Fruit fly (Drosophila melanogaster) whole organism, embryonic: ENCODE measurements around the gene CG16789.

Experiments
- CG12104 ChIP-seq: fragments of 200-800 bp; sonication (Bioruptor generic); optimal IDR thresholded peaks from 3 replicates; lab custom pipeline; 2016; ENCODE audit warnings: missing biosample characterization, missing genetic modification characterization
- CG12219 ChIP-seq: fragments of 200-800 bp; sonication (Bioruptor generic); optimal IDR thresholded peaks from 3 replicates; lab custom pipeline; 2018; ENCODE audit warnings: missing biosample characterization, mild to moderate bottlenecking, missing genetic modification characterization
- CG12299 ChIP-seq: fragments of 200-800 bp; sonication (Bioruptor generic); optimal IDR thresholded peaks from 2 replicates; lab custom pipeline; 2018; ENCODE audit warnings: missing biosample characterization, mild to moderate bottlenecking, missing genetic modification characterization
- CG12769 ChIP-seq: fragments of 200-800 bp; sonication (Bioruptor generic); optimal IDR thresholded peaks from 2 replicates; lab custom pipeline; 2019; ENCODE audit warnings: missing biosample characterization, mild to moderate bottlenecking, missing genetic modification characterization, moderate library complexity
- CG13624 ChIP-seq: fragments of 200-800 bp; sonication (Bioruptor generic); optimal IDR thresholded peaks from 2 replicates; lab custom pipeline; 2016; ENCODE audit warnings: missing biosample characterization, missing genetic modification characterization
- CG13894 ChIP-seq: fragments of 200-800 bp; sonication (Bioruptor generic); optimal IDR thresholded peaks from 3 replicates; lab custom pipeline; 2018; ENCODE audit warnings: missing biosample characterization, mild to moderate bottlenecking, missing genetic modification characterization, moderate library complexity
- CG1529 ChIP-seq: fragments of 200-800 bp; sonication (Bioruptor generic); optimal IDR thresholded peaks from 3 replicates; lab custom pipeline; 2018; ENCODE audit warnings: missing biosample characterization, missing genetic modification characterization
- CG1602 ChIP-seq: fragments of 200-800 bp; sonication (Bioruptor generic); optimal IDR thresholded peaks from 3 replicates; lab custom pipeline; 2016; ENCODE audit warnings: missing biosample characterization, missing genetic modification characterization
- CG1792 ChIP-seq: fragments of 200-800 bp; sonication (Bioruptor generic); optimal IDR thresholded peaks from 2 replicates; lab custom pipeline; 2016; ENCODE audit warnings: missing biosample characterization, missing genetic modification characterization
- CG2116 ChIP-seq: fragments of 200-800 bp; sonication (Bioruptor generic); optimal IDR thresholded peaks from 3 replicates; lab custom pipeline; 2018; ENCODE audit warnings: missing biosample characterization, mild to moderate bottlenecking, missing genetic modification characterization
- CG30020 ChIP-seq: fragments of 200-800 bp; optimal IDR thresholded peaks from 2 replicates; lab custom pipeline; 2019; ENCODE audit warnings: missing biosample characterization, mild to moderate bottlenecking, missing genetic modification characterization, moderate library complexity
- CG32772 ChIP-seq: fragments of 200-800 bp; sonication (Bioruptor generic); IDR thresholded peaks from 2 replicates; pipeline ENCODE4 v1.3.6; 2022; ENCODE audit warnings: missing biosample characterization, missing genetic modification characterization
- CG3847 ChIP-seq: fragments of 200-800 bp; sonication (Bioruptor generic); IDR thresholded peaks from 2 replicates; pipeline ENCODE4 v1.3.6; 2022; ENCODE audit warnings: missing biosample characterization, missing genetic modification characterization
- CG5953 ChIP-seq: fragments of 200-800 bp; sonication (Bioruptor generic); IDR thresholded peaks from 2 replicates; pipeline ENCODE4 v1.3.6; 2022; ENCODE audit warnings: missing biosample characterization, missing genetic modification characterization
- CG6254 ChIP-seq: fragments of 200-800 bp; sonication (Bioruptor generic); optimal IDR thresholded peaks from 3 replicates; lab custom pipeline; 2017; ENCODE audit warnings: mild to moderate bottlenecking, missing biosample characterization, missing genetic modification reagents, missing genetic modification characterization
- CG7271 ChIP-seq: fragments of 200-800 bp; sonication (Bioruptor generic); optimal IDR thresholded peaks from 2 replicates; lab custom pipeline; 2018; ENCODE audit warnings: missing biosample characterization, mild to moderate bottlenecking, missing genetic modification characterization, moderate library complexity
- CG7745 ChIP-seq: fragments of 200-800 bp; sonication (Bioruptor generic); optimal IDR thresholded peaks from 2 replicates; lab custom pipeline; 2018; ENCODE audit warnings: missing biosample characterization, mild to moderate bottlenecking, missing genetic modification characterization, moderate library complexity
- CG9727 ChIP-seq: fragments of 200-800 bp; sonication (Bioruptor generic); optimal IDR thresholded peaks from 3 replicates; lab custom pipeline; 2017; ENCODE audit warnings: missing biosample characterization, mild to moderate bottlenecking, missing genetic modification characterization
- CG9797 ChIP-seq: fragments of 200-800 bp; sonication (Bioruptor generic); optimal IDR thresholded peaks from 3 replicates; lab custom pipeline; 2018; ENCODE audit warnings: missing biosample characterization, mild to moderate bottlenecking, missing genetic modification characterization
- CTCF ChIP-seq: fragments of 200-800 bp; sonication (Bioruptor generic); optimal IDR thresholded peaks from 2 replicates; lab custom pipeline; 2017; ENCODE audit warnings: missing biosample characterization, mild to moderate bottlenecking, missing genetic modification characterization, moderate library complexity
- Chrac-16 ChIP-seq: fragments of 200-800 bp; sonication (Bioruptor generic); optimal IDR thresholded peaks from 3 replicates; lab custom pipeline; 2016; ENCODE audit warnings: missing biosample characterization, missing genetic modification characterization
- Dek ChIP-seq: fragments of 200-800 bp; sonication (Bioruptor generic); optimal IDR thresholded peaks from 3 replicates; lab custom pipeline; 2019; ENCODE audit warnings: missing biosample characterization, mild to moderate bottlenecking, missing genetic modification characterization, moderate library complexity
- Dp ChIP-seq: fragments of 200-800 bp; sonication (Bioruptor generic); optimal IDR thresholded peaks from 2 replicates; lab custom pipeline; 2018; ENCODE audit warnings: missing biosample characterization, mild to moderate bottlenecking, missing genetic modification characterization, moderate library complexity
- Dref ChIP-seq: fragments of 200-800 bp; sonication (Bioruptor generic); IDR thresholded peaks from 2 replicates; pipeline ENCODE4 v1.3.6; 2022; ENCODE audit warnings: missing biosample characterization, missing genetic modification characterization
- Elba2 ChIP-seq: fragments of 200-800 bp; sonication (Bioruptor generic); optimal IDR thresholded peaks from 3 replicates; lab custom pipeline; 2016; ENCODE audit warnings: missing biosample characterization, missing genetic modification characterization
- Gug ChIP-seq: fragments of 200-800 bp; sonication (Bioruptor generic); IDR thresholded peaks from 4 replicates; pipeline ENCODE4 v1.3.6; 2022; ENCODE audit warnings: missing biosample characterization, missing genetic modification characterization
- Mes4 ChIP-seq: fragments of 200-800 bp; sonication (Bioruptor generic); optimal IDR thresholded peaks from 2 replicates; lab custom pipeline; 2016; ENCODE audit warnings: missing biosample characterization, missing genetic modification characterization
- NC2α ChIP-seq: fragments of 200-800 bp; sonication (Bioruptor generic); optimal IDR thresholded peaks from 2 replicates; lab custom pipeline; 2016; ENCODE audit warnings: missing biosample characterization, missing genetic modification characterization
- NfI ChIP-seq: fragments of 200-800 bp; sonication (Bioruptor generic); optimal IDR thresholded peaks from 3 replicates; lab custom pipeline; 2018; ENCODE audit warnings: missing biosample characterization, mild to moderate bottlenecking, missing genetic modification characterization, moderate library complexity
- Oli ChIP-seq: fragments of 200-800 bp; sonication (Bioruptor generic); optimal IDR thresholded peaks from 2 replicates; lab custom pipeline; 2018; ENCODE audit warnings: missing biosample characterization, mild to moderate bottlenecking, missing genetic modification characterization, moderate library complexity
- Pdp1 ChIP-seq, 2 experiments: fragments of 200-800 bp; sonication (Bioruptor generic); optimal IDR thresholded peaks; 3 replicates each; lab custom pipeline; 2016; ENCODE audit warnings: missing biosample characterization in 2 of 2, missing genetic modification characterization in 2 of 2, mild to moderate bottlenecking in 1 of 2, moderate library complexity in 1 of 2
- Ravus ChIP-seq: fragments of 200-800 bp; sonication (Bioruptor generic); IDR thresholded peaks from 2 replicates; pipeline ENCODE4 v1.3.6; 2022; ENCODE audit warnings: missing biosample characterization, missing genetic modification characterization
- bab2 ChIP-seq: fragments of 200-800 bp; sonication (Bioruptor generic); optimal IDR thresholded peaks from 2 replicates; lab custom pipeline; 2016; ENCODE audit warnings: missing biosample characterization, missing genetic modification characterization
- corto ChIP-seq: fragments of 200-800 bp; sonication (Bioruptor generic); optimal IDR thresholded peaks from 2 replicates; lab custom pipeline; 2016; ENCODE audit warnings: missing biosample characterization, mild to moderate bottlenecking, missing genetic modification characterization, moderate library complexity
- croc ChIP-seq: fragments of 200-800 bp; sonication (Bioruptor generic); conservative IDR thresholded peaks from 3 replicates; pipeline ENCODE4 v1.3.6; 2022; ENCODE audit warnings: missing biosample characterization, missing genetic modification characterization
- dpn ChIP-seq, 2 experiments: fragments of 200-800 bp; sonication (Bioruptor generic); optimal IDR thresholded peaks; 3 replicates each; lab custom pipeline; 2016; ENCODE audit warnings: missing biosample characterization in 2 of 2, missing genetic modification characterization in 2 of 2
- dysf ChIP-seq: fragments of 200-800 bp; sonication (Bioruptor generic); IDR thresholded peaks from 3 replicates; pipeline ENCODE4 v1.3.6; 2022; ENCODE audit warnings: missing biosample characterization, missing genetic modification characterization
- eve ChIP-seq, 2 experiments: fragments of >200 bp; optimal IDR thresholded peaks; 2 replicates each; lab custom pipeline; 2017; ENCODE audit warnings: missing biosample characterization in 2 of 2, missing genetic modification characterization in 2 of 2
- exex ChIP-seq: fragments of 200-800 bp; sonication (Bioruptor generic); optimal IDR thresholded peaks from 4 replicates; lab custom pipeline; 2018; ENCODE audit warnings: missing biosample characterization, mild to moderate bottlenecking, missing genetic modification characterization, moderate library complexity
- fru ChIP-seq: fragments of >200 bp; optimal IDR thresholded peaks from 2 replicates; lab custom pipeline; 2017
- grau ChIP-seq: fragments of 200-800 bp; optimal IDR thresholded peaks from 3 replicates; lab custom pipeline; 2019; ENCODE audit warnings: missing biosample characterization, mild to moderate bottlenecking, missing genetic modification characterization, moderate library complexity
- insv ChIP-seq, 2 experiments: fragments of 200-800 bp; sonication (Bioruptor generic); optimal IDR thresholded peaks; 3 replicates each; lab custom pipeline; 2016 to 2018; ENCODE audit warnings: missing biosample characterization in 2 of 2, missing genetic modification characterization in 2 of 2
- lab ChIP-seq: fragments of 200-800 bp; sonication (Bioruptor generic); optimal IDR thresholded peaks from 3 replicates; lab custom pipeline; 2017; ENCODE audit warnings: missing biosample characterization, missing genetic modification characterization, mild to moderate bottlenecking, moderate library complexity, missing genetic modification reagents
- maf-S ChIP-seq: fragments of 200-800 bp; sonication (Bioruptor generic); optimal IDR thresholded peaks from 2 replicates; lab custom pipeline; 2016; ENCODE audit warnings: missing biosample characterization, missing genetic modification characterization
- mld ChIP-seq: fragments of 200-800 bp; sonication (Bioruptor generic); IDR thresholded peaks from 3 replicates; pipeline ENCODE4 v1.3.6; 2022; ENCODE audit warnings: missing biosample characterization, missing genetic modification characterization; ENCODE audit not compliant: partially characterized antibody
- nerfin-2 ChIP-seq: fragments of 200-800 bp; sonication (Bioruptor generic); IDR thresholded peaks from 2 replicates; pipeline ENCODE4 v1.3.6; 2022; ENCODE audit warnings: missing biosample characterization, missing genetic modification characterization; ENCODE audit not compliant: partially characterized antibody
- otp ChIP-seq: fragments of 200-800 bp; sonication (Bioruptor generic); IDR thresholded peaks from 3 replicates; pipeline ENCODE4, ENCODE4 v1.3.6; 2022; ENCODE audit warnings: missing biosample characterization, missing genetic modification characterization
- pum ChIP-seq: fragments of 200-800 bp; sonication (Bioruptor generic); optimal IDR thresholded peaks from 2 replicates; lab custom pipeline; 2016; ENCODE audit warnings: missing biosample characterization, missing genetic modification characterization
- rib ChIP-seq: fragments of 200-800 bp; sonication (Bioruptor generic); IDR thresholded peaks from 2 replicates; pipeline ENCODE4 v1.3.6; 2022; ENCODE audit warnings: missing biosample characterization, missing genetic modification characterization
- seq ChIP-seq: fragments of 200-800 bp; sonication (Bioruptor generic); IDR thresholded peaks from 2 replicates; pipeline ENCODE4 v1.3.6; 2022; ENCODE audit warnings: missing biosample characterization, missing genetic modification characterization
- tin ChIP-seq: fragments of 200-800 bp; sonication (Bioruptor generic); optimal IDR thresholded peaks from 3 replicates; lab custom pipeline; 2016; ENCODE audit warnings: missing biosample characterization, missing genetic modification characterization
- ttk ChIP-seq: fragments of 200-800 bp; sonication (Bioruptor generic); IDR thresholded peaks from 2 replicates; pipeline ENCODE4 v2.1.2; 2022; ENCODE audit warnings: missing biosample characterization, missing genetic modification characterization
- tx ChIP-seq: fragments of 200-800 bp; sonication (Bioruptor generic); optimal IDR thresholded peaks from 2 replicates; lab custom pipeline; 2016; ENCODE audit warnings: missing biosample characterization, missing genetic modification characterization

CG16789 gene

DNA sequence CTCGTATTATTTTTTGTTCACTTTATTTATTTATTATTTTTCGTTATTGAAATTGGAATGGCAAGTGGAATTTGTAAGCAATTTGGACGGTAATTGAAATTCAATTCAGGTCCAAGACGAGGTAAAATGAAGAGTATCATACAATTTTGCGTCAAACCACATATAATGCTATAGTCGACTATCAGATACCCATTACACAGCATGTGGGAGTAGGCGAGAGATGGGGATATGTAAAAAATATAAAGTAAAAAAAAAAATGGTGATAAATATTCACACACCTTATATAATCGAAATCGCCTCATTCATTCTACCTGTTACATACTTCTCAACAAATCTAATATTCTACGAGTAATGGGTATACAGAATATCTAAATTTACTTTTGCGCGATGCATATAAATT lies 46.2 kb downstream of the CG16789 start (continued):
- TF ChIP-seq seq = no peak
- no peak for TF ChIP-seq CG9727 (GFP tag; lab: Kevin White, UChicago)
- no peak for TF ChIP-seq dysf
- TF ChIP-seq CG1529 (GFP tag; lab: Kevin White, UChicago) = no peak
- no peak for TF ChIP-seq NfI (GFP tag; lab: Kevin White, UChicago)
- TF ChIP-seq CG1602 (GFP tag; lab: Kevin White, UChicago) = no peak
- no peak for TF ChIP-seq Dek
- no peak for TF ChIP-seq otp
- no peak for TF ChIP-seq croc (GFP tag; lab: Robert Waterston, UW)
- TF ChIP-seq CG7745 (tag; lab: Kevin White, UChicago) = no peak
- TF ChIP-seq CG12104 (GFP tag; lab: Kevin White, UChicago) = no peak
- TF ChIP-seq Dref (GFP tag; lab: Robert Waterston, UW) = no peak
- no peak for TF ChIP-seq Dp (GFP tag; lab: Kevin White, UChicago)
- peak in 1 of 2 experiments; percentile 58 for TF ChIP-seq Pdp1 (GFP tag; optimal IDR thresholded peaks at IDR 0.05; lab: Kevin White, UChicago)
- no peak for TF ChIP-seq CG13624 (GFP tag; lab: Kevin White, UChicago)
- TF ChIP-seq lab (GFP tag; lab: Kevin White, UChicago) = no peak
- no peak for TF ChIP-seq fru (lab: Kevin White, UChicago)
- peak; percentile 4 for TF ChIP-seq Oli
- no peak for TF ChIP-seq insv (GFP tag; optimal IDR thresholded peaks at IDR 0.05; lab: Kevin White, UChicago)
- TF ChIP-seq CG7271 = no peak
- TF ChIP-seq CG6254 (GFP tag; lab: Kevin White, UChicago) = no peak
- no peak for TF ChIP-seq Gug
- TF ChIP-seq CG32772 (GFP tag; lab: Robert Waterston, UW) = no peak
- TF ChIP-seq ttk (GFP tag; lab: Robert Waterston, UW) = no peak
- TF ChIP-seq corto = no peak
- TF ChIP-seq exex (tag; lab: Kevin White, UChicago) = no peak
- TF ChIP-seq Mes4 = no peak
- no peak for TF ChIP-seq CG12299 (tag; lab: Kevin White, UChicago)
- peak; percentile 71 for TF ChIP-seq nerfin-2 (GFP tag; lab: Robert Waterston, UW)
- no peak for TF ChIP-seq tin (GFP tag; lab: Kevin White, UChicago)
- no peak for TF ChIP-seq Chrac-16 (GFP tag; lab: Kevin White, UChicago)
- TF ChIP-seq dpn (GFP tag; optimal IDR thresholded peaks at IDR 0.05; lab: Kevin White, UChicago) = no peak
- no peak for TF ChIP-seq CG12219 (GFP tag; lab: Kevin White, UChicago)
- no peak for TF ChIP-seq Ravus (GFP tag; lab: Robert Waterston, UW)
- TF ChIP-seq Elba2 = no peak
- TF ChIP-seq grau (tag; lab: Kevin White, UChicago) = peak; percentile 1
- TF ChIP-seq CG1792 (GFP tag; lab: Kevin White, UChicago) = no peak
- no peak for TF ChIP-seq eve (GFP tag; optimal IDR thresholded peaks at IDR 0.05; lab: Kevin White, UChicago)
- no peak for TF ChIP-seq bab2
- no peak for TF ChIP-seq pum
- TF ChIP-seq rib (GFP tag; lab: Robert Waterston, UW) = no peak
- no peak for TF ChIP-seq CG5953 (GFP tag; lab: Robert Waterston, UW)
- TF ChIP-seq CG12769 (tag; lab: Kevin White, UChicago) = peak; percentile 1
- TF ChIP-seq NC2α (GFP tag; lab: Kevin White, UChicago) = no peak
- TF ChIP-seq CG13894 = no peak
- no peak for TF ChIP-seq CG2116 (GFP tag; lab: Kevin White, UChicago)
- no peak for TF ChIP-seq tx (GFP tag; lab: Kevin White, UChicago)
- no peak for TF ChIP-seq CG9797 (GFP tag; lab: Kevin White, UChicago)
- no peak for TF ChIP-seq maf-S
- no peak for TF ChIP-seq CTCF
- TF ChIP-seq CG30020 (tag; lab: Kevin White, UChicago) = no peak
- peak; percentile 56; the same call in 1 of the 3 replicates for TF ChIP-seq mld (GFP tag; lab: Robert Waterston, UW)
- no peak for TF ChIP-seq CG3847
